Worm (Caenorhabditis elegans) whole organism, late embryonic: ENCODE measurements around the gene F21G4.6.

ENCODE experiments used
- pax-1 ChIP-seq: fragments of 150-350 bp; optimal IDR thresholded peaks from 2 replicates; lab custom pipeline; 2014; ENCODE audit warnings: missing biosample characterization, missing genetic modification characterization
- rnt-1 ChIP-seq: sonication (generic microtip); optimal IDR thresholded peaks from 2 replicates; lab custom pipeline; 2016; ENCODE audit warnings: missing genetic modification characterization, missing compliant biosample characterization
- sox-4 ChIP-seq: sonication (generic microtip); optimal IDR thresholded peaks from 2 replicates; lab custom pipeline; 2017; ENCODE audit warnings: mild to moderate bottlenecking, missing genetic modification characterization, inconsistent platforms, missing compliant biosample characterization

DNA sequence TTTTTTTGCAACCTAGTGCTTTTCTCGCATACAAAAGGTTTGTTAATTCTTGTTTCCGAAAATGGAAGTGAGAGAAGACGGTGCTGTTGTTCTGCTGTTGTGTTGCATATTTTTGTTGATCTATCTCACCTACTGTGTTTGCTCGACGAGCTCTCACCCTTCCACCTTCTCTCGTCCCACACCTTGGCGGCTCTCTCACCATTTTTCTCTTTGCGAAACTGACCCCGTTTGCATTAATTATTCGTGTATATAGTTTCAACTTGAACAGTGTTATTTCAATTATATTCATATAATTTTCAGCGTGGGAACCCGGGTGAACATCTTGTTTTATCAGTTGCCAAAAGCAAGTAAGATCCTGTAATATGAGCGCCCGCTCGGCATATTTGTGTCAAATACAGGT, 40.1 kb downstream of the F21G4.6 start, which contains the start of gene R07B1.9:
- TF ChIP-seq sox-4 (tag; lab: Kevin White, UChicago) (no peak), rnt-1 (no peak), pax-1 (tag; lab: Kevin White, UChicago) (no peak)
